Comparison of ENCODE assay signal across 2 worm cellular contexts in the genomic region with DNA sequence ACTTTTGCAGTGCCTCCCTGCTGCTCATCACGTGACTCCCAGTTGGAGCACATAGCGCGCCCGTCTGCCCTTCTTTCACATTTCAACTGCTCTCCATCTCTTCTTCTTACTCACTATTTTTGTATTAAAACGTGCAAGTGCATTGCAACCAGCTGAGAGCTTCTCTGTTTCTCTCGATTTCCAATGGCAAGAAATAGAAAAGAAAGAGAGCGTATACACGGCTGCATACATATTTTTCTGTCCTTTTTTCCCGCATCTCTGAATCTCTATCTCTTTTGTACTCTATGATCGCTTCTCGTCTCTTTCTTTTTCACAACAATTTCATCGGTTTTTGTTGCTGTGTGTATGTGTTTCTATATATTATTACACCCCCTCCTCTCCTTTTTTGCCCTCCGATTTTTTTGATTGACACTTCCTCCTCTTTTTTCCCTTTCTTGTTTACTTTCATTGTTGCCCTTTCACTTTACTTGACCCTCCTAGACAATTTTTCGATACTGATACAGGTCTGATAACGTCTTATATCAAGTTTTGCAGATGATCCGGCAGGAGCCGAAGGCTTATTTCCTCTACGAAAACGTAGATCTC.
TF ChIP-seq lines count a peak whose summit lies in the region.

A gene (plus strand): TSS at position 535 of the 585 bp plus-strand sequence.

TF ChIP-seq in whole organism, L4 larva, 104 proteins besides CTCF, POLR2A, EP300 and RAD21 (continued from another document):
- TF ChIP-seq saeg-2 (GFP tag; IDR thresholded peaks at IDR 0.05; lab: Robert Waterston, UW) (0 out of 2 replicates have a peak, but pooled peaks have one; percentile 15), F49E8.2 (tag; optimal IDR thresholded peaks at IDR 0.05; lab: Kevin White, UChicago; ENCODE audit: borderline replicate concordance) (no peak), cey-2 (tag; optimal IDR thresholded peaks at IDR 0.05; lab: Kevin White, UChicago; ENCODE audit: borderline replicate concordance, insufficient read depth) (no peak), mep-1 (tag; optimal IDR thresholded peaks at IDR 0.05; lab: Kevin White, UChicago) (peak; percentile 84), pha-4 (GFP tag; IDR thresholded peaks at IDR 0.05; lab: Robert Waterston, UW) (peak; percentile 56; the same call in 1 of the 2 replicates), pha-4 (tag; optimal IDR thresholded peaks at IDR 0.05; lab: Kevin White, UChicago) (peak; percentile 39), lin-39 (tag; optimal IDR thresholded peaks at IDR 0.05; lab: Kevin White, UChicago) (no peak), ama-1 (optimal IDR thresholded peaks at IDR 0.05; lab: Kevin White, UChicago) (no peak), ces-1 (GFP tag; optimal IDR thresholded peaks at IDR 0.05; lab: Kevin White, UChicago) (no peak), nhr-10 (tag; optimal IDR thresholded peaks at IDR 0.05; lab: Kevin White, UChicago) (no peak), ceh-20 (GFP tag; IDR thresholded peaks at IDR 0.05; lab: Robert Waterston, UW) (no peak), D1046.2 (GFP tag; IDR thresholded peaks at IDR 0.05; lab: Robert Waterston, UW) (no peak), daf-16 (GFP tag; optimal IDR thresholded peaks at IDR 0.05; lab: Kevin White, UChicago) (peak in 1 of 2 experiments; percentile 75), daf-16 (tag; optimal IDR thresholded peaks at IDR 0.05; lab: Kevin White, UChicago) (peak; percentile 87), ztf-11 (tag; optimal IDR thresholded peaks at IDR 0.05; lab: Kevin White, UChicago) (no peak), daf-12 (tag; optimal IDR thresholded peaks at IDR 0.05; lab: Kevin White, UChicago) (no peak), unc-62 (GFP tag; optimal IDR thresholded peaks at IDR 0.05 in 1 of 2; lab: Kevin White, UChicago) (peak in 1 of 2 experiments; percentile 99), unc-62 (tag; optimal IDR thresholded peaks at IDR 0.05; lab: Kevin White, UChicago) (peak; percentile 37), nhr-102 (tag; optimal IDR thresholded peaks at IDR 0.05; lab: Kevin White, UChicago) (no peak), F37D6.2 (tag; optimal IDR thresholded peaks at IDR 0.05; lab: Kevin White, UChicago) (peak; percentile 34), lin-29 (GFP tag; IDR thresholded peaks at IDR 0.05; lab: Robert Waterston, UW) (no peak), F10B5.3 (tag; optimal IDR thresholded peaks at IDR 0.05; lab: Kevin White, UChicago) (no peak), egl-43 (GFP tag; IDR thresholded peaks at IDR 0.05; lab: Robert Waterston, UW) (no peak), zag-1 (tag; optimal IDR thresholded peaks at IDR 0.05; lab: Kevin White, UChicago) (no peak), hlh-11 (tag; optimal IDR thresholded peaks at IDR 0.05; lab: Kevin White, UChicago) (peak; percentile 97), lin-1 (GFP tag; IDR thresholded peaks at IDR 0.05; lab: Robert Waterston, UW) (no peak), lin-38 (GFP tag; IDR thresholded peaks at IDR 0.05; lab: Robert Waterston, UW) (no peak), mxl-2 (GFP tag; conservative IDR thresholded peaks at IDR 0.05; lab: Robert Waterston, UW) (0 out of 2 replicates have a peak, but pooled peaks have one; percentile 42), nhr-42 (GFP tag; IDR thresholded peaks at IDR 0.05; lab: Robert Waterston, UW) (no peak), aha-1 (tag; lab: Kevin White, UChicago) (peak; percentile 99), nhr-28 (tag; optimal IDR thresholded peaks at IDR 0.05; lab: Kevin White, UChicago) (peak; percentile 85), lim-7 (GFP tag; IDR thresholded peaks at IDR 0.05; lab: Robert Waterston, UW) (no peak), madf-9 (GFP tag; conservative IDR thresholded peaks at IDR 0.05; lab: Robert Waterston, UW) (peak; percentile 40; the same call in 1 of the 2 replicates), hif-1 (tag; optimal IDR thresholded peaks at IDR 0.05; lab: Kevin White, UChicago) (peak in 1 of 2 experiments; percentile 78), arid-1 (GFP tag; conservative IDR thresholded peaks at IDR 0.05; lab: Robert Waterston, UW) (no peak), aly-2 (tag; optimal IDR thresholded peaks at IDR 0.05; lab: Kevin White, UChicago) (no peak), ceh-82 (tag; optimal IDR thresholded peaks at IDR 0.05; lab: Kevin White, UChicago) (no peak), F44E2.7 (GFP tag; IDR thresholded peaks at IDR 0.05; lab: Robert Waterston, UW) (no peak), lsy-2 (tag; optimal IDR thresholded peaks at IDR 0.05; lab: Kevin White, UChicago) (peak; percentile 29 to 79), gei-8 (GFP tag; optimal IDR thresholded peaks at IDR 0.05; lab: Kevin White, UChicago) (peak; percentile 86), ceh-32 (tag; optimal IDR thresholded peaks at IDR 0.05; lab: Kevin White, UChicago; ENCODE audit: poor library complexity) (no peak), egl-27 (tag; optimal IDR thresholded peaks at IDR 0.05; lab: Kevin White, UChicago) (no peak), unc-130 (GFP tag; optimal IDR thresholded peaks at IDR 0.05; lab: Kevin White, UChicago) (no peak), nhr-48 (tag; optimal IDR thresholded peaks at IDR 0.05; lab: Kevin White, UChicago) (peak; percentile 86), nhr-41 (GFP tag; IDR thresholded peaks at IDR 0.05; lab: Robert Waterston, UW) (peak; percentile 9; the same call in 1 of the 2 replicates), vab-7 (GFP tag; IDR thresholded peaks at IDR 0.05; lab: Robert Waterston, UW) (no peak), pqm-1 (tag; optimal IDR thresholded peaks at IDR 0.05; lab: Kevin White, UChicago) (peak; percentile 63), lir-3 (tag; optimal IDR thresholded peaks at IDR 0.05; lab: Kevin White, UChicago) (no peak), dmd-9 (GFP tag; IDR thresholded peaks at IDR 0.05; lab: Robert Waterston, UW) (no peak), daf-8 (GFP tag; IDR thresholded peaks at IDR 0.05; lab: Robert Waterston, UW) (no peak), nhr-76 (tag; optimal IDR thresholded peaks at IDR 0.05; lab: Kevin White, UChicago) (no peak)

TF ChIP-seq in whole organism, late embryonic, 69 proteins besides CTCF, POLR2A, EP300 and RAD21 (continued from another document):
- TF ChIP-seq mec-3 (tag; optimal IDR thresholded peaks at IDR 0.05; lab: Kevin White, UChicago; ENCODE audit: borderline replicate concordance) = no peak
- peak; percentile 67 for TF ChIP-seq unc-55 (GFP tag; optimal IDR thresholded peaks at IDR 0.05; lab: Kevin White, UChicago)
- no peak for TF ChIP-seq ahr-1 (tag; optimal IDR thresholded peaks at IDR 0.05; lab: Kevin White, UChicago)
- TF ChIP-seq F13H6.1 (tag; optimal IDR thresholded peaks at IDR 0.05; lab: Kevin White, UChicago) = peak; percentile 68
- TF ChIP-seq ceh-30 (tag; optimal IDR thresholded peaks at IDR 0.05; lab: Kevin White, UChicago) = peak; percentile 50
- TF ChIP-seq ceh-6 (GFP tag; optimal IDR thresholded peaks at IDR 0.05; lab: Kevin White, UChicago) = no peak
- no peak for TF ChIP-seq gmeb-2 (tag; optimal IDR thresholded peaks at IDR 0.05; lab: Kevin White, UChicago)
- peak; percentile 73 for TF ChIP-seq syd-9 (tag; optimal IDR thresholded peaks at IDR 0.05; lab: Kevin White, UChicago)
